Fruit fly (Drosophila melanogaster) whole organism, embryonic: ENCODE results near the gene Pstk.

Experiments
- ATbp ChIP-seq: fragments of 200-800 bp; sonication (Bioruptor generic); optimal IDR thresholded peaks from 2 replicates; lab custom pipeline; 2017; ENCODE audit warnings: missing biosample characterization, mild to moderate bottlenecking, missing genetic modification characterization, missing genetic modification reagents
- B-H2 ChIP-seq: fragments of 200-800 bp; sonication (Bioruptor generic); optimal IDR thresholded peaks from 2 replicates; lab custom pipeline; 2018; ENCODE audit warnings: missing biosample characterization, mild to moderate bottlenecking, missing genetic modification characterization
- BEAF-32 ChIP-seq: fragments of 200-800 bp; sonication (Bioruptor generic); optimal IDR thresholded peaks from 3 replicates; lab custom pipeline; 2017; ENCODE audit warnings: missing biosample characterization, missing genetic modification characterization, mild to moderate bottlenecking, moderate library complexity, missing genetic modification reagents
- Blimp-1 ChIP-seq: fragments of 200-800 bp; sonication (Bioruptor generic); optimal IDR thresholded peaks from 3 replicates; lab custom pipeline; 2018; ENCODE audit warnings: missing biosample characterization, missing genetic modification characterization, mild to moderate bottlenecking, moderate library complexity, missing genetic modification reagents
- CG10959 ChIP-seq: fragments of 200-800 bp; sonication (Bioruptor generic); IDR thresholded peaks from 2 replicates; pipeline ENCODE4 v1.3.6; 2022; ENCODE audit warnings: missing biosample characterization, missing genetic modification characterization
- CG12744 ChIP-seq: fragments of 200-800 bp; sonication (Bioruptor generic); optimal IDR thresholded peaks from 2 replicates; lab custom pipeline; 2016; ENCODE audit warnings: missing biosample characterization, missing genetic modification characterization
- CG12769 ChIP-seq: fragments of 200-800 bp; sonication (Bioruptor generic); optimal IDR thresholded peaks from 2 replicates; lab custom pipeline; 2019; ENCODE audit warnings: missing biosample characterization, mild to moderate bottlenecking, missing genetic modification characterization, moderate library complexity
- CG13424 ChIP-seq: fragments of 200-800 bp; sonication (Bioruptor generic); optimal IDR thresholded peaks from 2 replicates; lab custom pipeline; 2019; ENCODE audit warnings: missing biosample characterization, mild to moderate bottlenecking, missing genetic modification characterization, moderate library complexity
- CG14014 ChIP-seq: fragments of 200-800 bp; sonication (Bioruptor generic); IDR thresholded peaks from 2 replicates; pipeline ENCODE4 v1.3.6; 2022; ENCODE audit warnings: missing biosample characterization, missing genetic modification characterization
- CG14965 ChIP-seq: fragments of 200-800 bp; sonication (Bioruptor generic); optimal IDR thresholded peaks from 2 replicates; lab custom pipeline; 2016; ENCODE audit warnings: missing biosample characterization, missing genetic modification characterization, borderline replicate concordance
- CG15011 ChIP-seq: fragments of 200-800 bp; sonication (Bioruptor generic); optimal IDR thresholded peaks from 3 replicates; lab custom pipeline; 2018; ENCODE audit warnings: missing biosample characterization, mild to moderate bottlenecking, missing genetic modification characterization
- CG16863 ChIP-seq: fragments of 200-800 bp; sonication (Bioruptor generic); optimal IDR thresholded peaks from 3 replicates; lab custom pipeline; 2016; ENCODE audit warnings: missing biosample characterization, missing genetic modification characterization
- CG17328 ChIP-seq: fragments of 200-800 bp; sonication (Bioruptor generic); IDR thresholded peaks from 2 replicates; pipeline ENCODE4 v1.3.6; 2022; ENCODE audit warnings: missing biosample characterization, missing genetic modification characterization
- CG17568 ChIP-seq: fragments of 200-800 bp; sonication (Bioruptor generic); optimal IDR thresholded peaks from 2 replicates; lab custom pipeline; 2018; ENCODE audit warnings: missing biosample characterization, mild to moderate bottlenecking, missing genetic modification characterization, moderate library complexity
- CG31441 ChIP-seq: fragments of 200-800 bp; sonication (Bioruptor generic); IDR thresholded peaks from 2 replicates; pipeline ENCODE4 v1.3.6; 2022; ENCODE audit warnings: missing biosample characterization, missing genetic modification characterization
- CG33213 ChIP-seq: fragments of 200-800 bp; sonication (Bioruptor generic); optimal IDR thresholded peaks from 3 replicates; lab custom pipeline; 2016; ENCODE audit warnings: missing biosample characterization, missing genetic modification characterization
- CG3407 ChIP-seq: fragments of 200-800 bp; sonication (Bioruptor generic); optimal IDR thresholded peaks from 2 replicates; lab custom pipeline; 2018; ENCODE audit warnings: missing biosample characterization, mild to moderate bottlenecking, missing genetic modification characterization
- CG43689 ChIP-seq: fragments of 200-800 bp; sonication (Bioruptor generic); IDR thresholded peaks from 2 replicates; pipeline ENCODE4 v1.3.6; 2022; ENCODE audit warnings: missing biosample characterization, missing genetic modification characterization
- CG6765 ChIP-seq: fragments of 200-800 bp; sonication (Bioruptor generic); optimal IDR thresholded peaks from 3 replicates; lab custom pipeline; 2017; ENCODE audit warnings: missing biosample characterization, mild to moderate bottlenecking, missing genetic modification characterization
- CG7987 ChIP-seq: fragments of 200-800 bp; sonication (Bioruptor generic); optimal IDR thresholded peaks from 2 replicates; lab custom pipeline; 2018; ENCODE audit warnings: missing biosample characterization, mild to moderate bottlenecking, missing genetic modification characterization, moderate library complexity
- CG8359 ChIP-seq: fragments of 200-800 bp; sonication (Bioruptor generic); optimal IDR thresholded peaks from 2 replicates; lab custom pipeline; 2017; ENCODE audit warnings: missing biosample characterization, mild to moderate bottlenecking, missing genetic modification characterization, borderline replicate concordance
- D ChIP-seq, 2 experiments: fragments of 200-800 bp in 1 of 2; fragments of >200 bp in 1 of 2; sonication (Bioruptor generic) in 1 of 2; optimal IDR thresholded peaks; 2 replicates in 1 of 2; 3 replicates in 1 of 2; lab custom pipeline; 2017; ENCODE audit warnings: mild to moderate bottlenecking in 1 of 2, missing biosample characterization in 1 of 2, missing genetic modification characterization in 1 of 2, missing genetic modification reagents in 1 of 2
- ERR ChIP-seq: fragments of 200-800 bp; sonication (Bioruptor generic); optimal IDR thresholded peaks from 2 replicates; lab custom pipeline; 2016; ENCODE audit warnings: missing biosample characterization, missing genetic modification characterization
- Fer1 ChIP-seq: fragments of 200-800 bp; sonication (Bioruptor generic); optimal IDR thresholded peaks from 2 replicates; lab custom pipeline; 2017; ENCODE audit warnings: missing biosample characterization, mild to moderate bottlenecking, missing genetic modification characterization
- HmgZ ChIP-seq: fragments of 200-800 bp; sonication (Bioruptor generic); optimal IDR thresholded peaks from 2 replicates; lab custom pipeline; 2018; ENCODE audit warnings: missing biosample characterization, mild to moderate bottlenecking, missing genetic modification characterization
- Hr78 ChIP-seq, 2 experiments: fragments of 200-800 bp in 1 of 2; fragments of >200 bp in 1 of 2; sonication (Bioruptor generic) in 1 of 2; optimal IDR thresholded peaks; 2 replicates each; lab custom pipeline; 2017 to 2019; ENCODE audit warnings: missing biosample characterization in 2 of 2, missing genetic modification characterization in 2 of 2, mild to moderate bottlenecking in 1 of 2, moderate library complexity in 1 of 2
- Mrtf ChIP-seq: fragments of 200-800 bp; sonication (Bioruptor generic); IDR thresholded peaks from 3 replicates; pipeline ENCODE4 v1.3.6; 2022; ENCODE audit warnings: missing biosample characterization, missing genetic modification characterization
- NFAT ChIP-seq: fragments of 200-800 bp; sonication (Bioruptor generic); IDR thresholded peaks from 2 replicates; pipeline ENCODE4 v1.3.6; 2022; ENCODE audit warnings: missing biosample characterization, missing genetic modification characterization
- Optix ChIP-seq: fragments of 200-800 bp; sonication (Bioruptor generic); IDR thresholded peaks from 3 replicates; pipeline ENCODE4 v1.3.6; 2022; ENCODE audit warnings: missing biosample characterization, missing genetic modification characterization
- Usf ChIP-seq: fragments of 200-800 bp; sonication (Bioruptor generic); optimal IDR thresholded peaks from 2 replicates; lab custom pipeline; 2017; ENCODE audit warnings: missing genotype, missing biosample characterization, missing genetic modification characterization
- Xrp1 ChIP-seq: fragments of 200-800 bp; sonication (Bioruptor generic); IDR thresholded peaks from 2 replicates; pipeline ENCODE4 v1.3.6; 2022; ENCODE audit warnings: missing biosample characterization, missing genetic modification characterization
- ab ChIP-seq: fragments of 200-800 bp; sonication (Bioruptor generic); optimal IDR thresholded peaks from 2 replicates; lab custom pipeline; 2016; ENCODE audit warnings: missing biosample characterization, missing genetic modification characterization
- al ChIP-seq: fragments of 200-800 bp; sonication (Bioruptor generic); IDR thresholded peaks from 2 replicates; pipeline ENCODE4 v1.3.6; 2022; ENCODE audit warnings: missing biosample characterization, missing genetic modification characterization
- ap ChIP-seq: fragments of 200-800 bp; sonication (Bioruptor generic); IDR thresholded peaks from 2 replicates; pipeline ENCODE4 v1.3.6; 2022; ENCODE audit warnings: missing biosample characterization, missing genetic modification characterization
- ato ChIP-seq: fragments of 200-800 bp; sonication (Bioruptor generic); IDR thresholded peaks from 2 replicates; pipeline ENCODE4 v1.3.6; 2022; ENCODE audit warnings: missing biosample characterization, missing genetic modification characterization; ENCODE audit not compliant: partially characterized antibody
- bowl ChIP-seq: fragments of 200-800 bp; sonication (Bioruptor generic); IDR thresholded peaks from 2 replicates; pipeline ENCODE4 v1.3.6; 2022; ENCODE audit warnings: missing biosample characterization, missing genetic modification characterization
- dati ChIP-seq: fragments of 200-800 bp; sonication (Bioruptor generic); IDR thresholded peaks from 2 replicates; pipeline ENCODE4 v1.3.6; 2022; ENCODE audit warnings: missing biosample characterization, missing genetic modification characterization
- disco-r ChIP-seq: fragments of 200-800 bp; sonication (Bioruptor generic); optimal IDR thresholded peaks from 2 replicates; lab custom pipeline; 2016; ENCODE audit warnings: missing biosample characterization, missing genetic modification characterization
- dm ChIP-seq: fragments of 200-800 bp; sonication (Bioruptor generic); optimal IDR thresholded peaks from 3 replicates; lab custom pipeline; 2016; ENCODE audit warnings: missing biosample characterization, missing genetic modification characterization
- ewg ChIP-seq: fragments of 200-800 bp; sonication (Bioruptor generic); optimal IDR thresholded peaks from 3 replicates; lab custom pipeline; 2017; ENCODE audit warnings: mild to moderate bottlenecking, missing biosample characterization, missing genetic modification reagents, missing genetic modification characterization
- mam ChIP-seq: fragments of 200-800 bp; sonication (Bioruptor generic); optimal IDR thresholded peaks from 3 replicates; lab custom pipeline; 2016; ENCODE audit warnings: missing biosample characterization, missing genetic modification characterization
- mirr ChIP-seq: fragments of 200-800 bp; sonication (Bioruptor generic); optimal IDR thresholded peaks from 3 replicates; lab custom pipeline; 2018; ENCODE audit warnings: missing biosample characterization, mild to moderate bottlenecking, missing genetic modification characterization
- pfk ChIP-seq: fragments of 200-800 bp; sonication (Bioruptor generic); optimal IDR thresholded peaks from 2 replicates; lab custom pipeline; 2018; ENCODE audit warnings: missing biosample characterization, mild to moderate bottlenecking, missing genetic modification characterization, moderate library complexity
- pros ChIP-seq: fragments of 200-800 bp; sonication (Bioruptor generic); optimal IDR thresholded peaks from 3 replicates; lab custom pipeline; 2019; ENCODE audit warnings: missing biosample characterization, mild to moderate bottlenecking, missing genetic modification characterization, moderate library complexity
- repo ChIP-seq: fragments of 200-800 bp; sonication (Bioruptor generic); optimal IDR thresholded peaks from 2 replicates; lab custom pipeline; 2016; ENCODE audit warnings: missing biosample characterization, missing genetic modification characterization
- sob ChIP-seq: fragments of 200-800 bp; sonication (Bioruptor generic); IDR thresholded peaks from 2 replicates; pipeline ENCODE4 v1.3.6; 2022; ENCODE audit warnings: missing biosample characterization, missing genetic modification characterization
- tna ChIP-seq: fragments of 200-800 bp; sonication (Bioruptor generic); IDR thresholded peaks from 2 replicates; pipeline ENCODE4 v1.3.6; 2022; ENCODE audit warnings: missing biosample characterization, missing genetic modification characterization; ENCODE audit not compliant: partially characterized antibody
- unc-4 ChIP-seq: fragments of 200-800 bp; sonication (Bioruptor generic); IDR thresholded peaks from 2 replicates; pipeline ENCODE4 v1.3.6; 2022; ENCODE audit warnings: missing biosample characterization, missing genetic modification characterization; ENCODE audit not compliant: partially characterized antibody
- usp ChIP-seq: fragments of >200 bp; optimal IDR thresholded peaks from 2 replicates; lab custom pipeline; 2017; ENCODE audit warnings: missing biosample characterization, missing genetic modification characterization

Pstk gene

dm6 chrX:19663196-19663858 is 45.0 kb upstream of the Pstk start (continued):
- TF ChIP-seq CG15011 (GFP tag; lab: Kevin White, UChicago) (peak; percentile 57), BEAF-32 (GFP tag; lab: Kevin White, UChicago) (no peak), Blimp-1 (no peak), CG17328 (no peak), Usf (GFP tag; lab: Kevin White, UChicago) (peak; percentile 41), CG6765 (peak; percentile 42), ato (GFP tag; lab: Robert Waterston, UW) (no peak), CG10959 (GFP tag; lab: Robert Waterston, UW) (no peak), CG17568 (GFP tag; lab: Kevin White, UChicago) (no peak), bowl (GFP tag; lab: Robert Waterston, UW) (no peak), usp (GFP tag; lab: Kevin White, UChicago) (no peak), al (GFP tag; lab: Robert Waterston, UW) (no peak), tna (GFP tag; lab: Robert Waterston, UW) (no peak), mirr (GFP tag; lab: Kevin White, UChicago) (no peak), CG7987 (GFP tag; lab: Kevin White, UChicago) (no peak), sob (GFP tag; lab: Robert Waterston, UW) (no peak), disco-r (GFP tag; lab: Kevin White, UChicago) (no peak), ap (GFP tag; lab: Robert Waterston, UW) (no peak), CG14965 (GFP tag; lab: Kevin White, UChicago) (no peak), CG12744 (GFP tag; lab: Kevin White, UChicago) (no peak), mam (GFP tag; lab: Kevin White, UChicago) (no peak), ewg (peak; percentile 19), CG3407 (GFP tag; lab: Kevin White, UChicago) (no peak), D (optimal IDR thresholded peaks at IDR 0.05; lab: Kevin White, UChicago) (no peak), D (GFP tag; optimal IDR thresholded peaks at IDR 0.05; lab: Kevin White, UChicago) (peak; percentile 50), CG12769 (tag; lab: Kevin White, UChicago) (no peak), ab (GFP tag; lab: Kevin White, UChicago) (peak; percentile 4), ATbp (peak; percentile 24), unc-4 (GFP tag; lab: Robert Waterston, UW) (no peak), B-H2 (no peak), CG8359 (GFP tag; lab: Kevin White, UChicago) (no peak), CG13424 (tag; lab: Kevin White, UChicago) (peak; percentile 65), Optix (GFP tag; lab: Robert Waterston, UW) (no peak), Hr78 (GFP tag; optimal IDR thresholded peaks at IDR 0.05; lab: Kevin White, UChicago) (no peak), HmgZ (tag; lab: Kevin White, UChicago) (no peak), pfk (GFP tag; lab: Kevin White, UChicago) (no peak), pros (GFP tag; lab: Kevin White, UChicago) (no peak), CG31441 (GFP tag; lab: Robert Waterston, UW) (no peak; the same call in 1 of the 2 replicates), repo (GFP tag; lab: Kevin White, UChicago) (no peak), dati (GFP tag; lab: Robert Waterston, UW) (no peak), dm (no peak), Xrp1 (peak; percentile 21; the same call in 1 of the 2 replicates), Fer1 (GFP tag; lab: Kevin White, UChicago) (no peak), ERR (no peak), CG14014 (no peak; the same call in 1 of the 2 replicates), CG16863 (GFP tag; lab: Kevin White, UChicago) (no peak), NFAT (GFP tag; lab: Robert Waterston, UW) (no peak), CG33213 (no peak), Mrtf (GFP tag; lab: Robert Waterston, UW) (no peak), CG43689 (no peak)
